Worm (Caenorhabditis elegans): ENCODE data around the gene aak-2.
A peak's percentile ranks its signal among the peaks of the same experiment; 100 is the strongest.

Gene aak-2

ce11 chrX:16813148-16813547 lies 17.3 kb downstream of the aak-2 start:
- TF ChIP-seq sma-9 (GFP tag; optimal IDR thresholded peaks at IDR 0.05) (peak; percentile 61), sma-9 (tag; optimal IDR thresholded peaks at IDR 0.05) (no peak), ztf-11 (tag; optimal IDR thresholded peaks at IDR 0.05) (no peak), mab-5 (tag; optimal IDR thresholded peaks at IDR 0.05) (no peak), lin-39 (tag; optimal IDR thresholded peaks at IDR 0.05) (no peak), unc-55 (GFP tag; optimal IDR thresholded peaks at IDR 0.05) (no peak), zag-1 (tag; optimal IDR thresholded peaks at IDR 0.05) (no peak), nhr-21 (tag; optimal IDR thresholded peaks at IDR 0.05) (no peak), ztf-1 (GFP tag; conservative IDR thresholded peaks at IDR 0.05) (no peak), nhr-6 (tag; optimal IDR thresholded peaks at IDR 0.05) (no peak), lsy-2 (tag; optimal IDR thresholded peaks at IDR 0.05) (no peak), elt-1 (tag; optimal IDR thresholded peaks at IDR 0.05) (no peak), F13H6.1 (tag; optimal IDR thresholded peaks at IDR 0.05) (peak; percentile 45), lin-11 (tag; optimal IDR thresholded peaks at IDR 0.05) (no peak), unc-39 (tag; optimal IDR thresholded peaks at IDR 0.05) (no peak), mbf-1 (tag; optimal IDR thresholded peaks at IDR 0.05) (no peak), lin-13 (GFP tag; optimal IDR thresholded peaks at IDR 0.05) (no peak), nhr-129 (tag; optimal IDR thresholded peaks at IDR 0.05) (no peak), nhr-25 (tag; optimal IDR thresholded peaks at IDR 0.05) (no peak), crh-2 (tag; optimal IDR thresholded peaks at IDR 0.05) (peak; percentile 32), fos-1 (tag; optimal IDR thresholded peaks at IDR 0.05) (peak; percentile 38), nhr-237 (tag; optimal IDR thresholded peaks at IDR 0.05) (no peak), snpc-4 (tag; optimal IDR thresholded peaks at IDR 0.05) (no peak), Y55F3AM.14 (GFP tag; optimal IDR thresholded peaks at IDR 0.05) (no peak)

ce11 chrX:16813606-16814330 lies 17.9 kb downstream of the aak-2 start, which contains the start of gene cas-1:
cas-1 (minus strand) TSS chrX:16813656.
- TF ChIP-seq blmp-1 (tag; optimal IDR thresholded peaks at IDR 0.05; ENCODE audit: insufficient read depth) (no peak), ceh-82 (tag; optimal IDR thresholded peaks at IDR 0.05) (no peak), skn-1 (tag; optimal IDR thresholded peaks at IDR 0.05) (no peak), lsy-2 (tag; optimal IDR thresholded peaks at IDR 0.05) (peak in 1 of 2 experiments; percentile 20), sma-3 (GFP tag; optimal IDR thresholded peaks at IDR 0.05) (peak; percentile 28), nhr-11 (tag; optimal IDR thresholded peaks at IDR 0.05) (no peak), zag-1 (tag; optimal IDR thresholded peaks at IDR 0.05) (no peak), sma-9 (GFP tag; optimal IDR thresholded peaks at IDR 0.05) (no peak), sma-9 (tag; optimal IDR thresholded peaks at IDR 0.05) (no peak), C34F6.9 (tag; optimal IDR thresholded peaks at IDR 0.05) (peak; percentile 45), ztf-1 (GFP tag; conservative IDR thresholded peaks at IDR 0.05) (no peak), alr-1 (tag; optimal IDR thresholded peaks at IDR 0.05) (no peak), R02D3.7 (tag; optimal IDR thresholded peaks at IDR 0.05) (no peak), aly-2 (tag; optimal IDR thresholded peaks at IDR 0.05) (no peak), sem-4 (tag; optimal IDR thresholded peaks at IDR 0.05) (no peak), nhr-10 (tag; optimal IDR thresholded peaks at IDR 0.05) (no peak), lin-39 (tag; optimal IDR thresholded peaks at IDR 0.05) (no peak), dmd-4 (tag; optimal IDR thresholded peaks at IDR 0.05) (no peak), elt-1 (tag; optimal IDR thresholded peaks at IDR 0.05) (no peak), lin-11 (tag; optimal IDR thresholded peaks at IDR 0.05) (no peak), ama-1 (optimal IDR thresholded peaks at IDR 0.05) (no peak), nhr-21 (tag; optimal IDR thresholded peaks at IDR 0.05) (peak; percentile 16), nhr-23 (tag; optimal IDR thresholded peaks at IDR 0.05) (no peak), egl-27 (tag; optimal IDR thresholded peaks at IDR 0.05) (no peak), gmeb-1 (tag; optimal IDR thresholded peaks at IDR 0.05) (no peak), ztf-4 (tag; optimal IDR thresholded peaks at IDR 0.05) (no peak), nhr-129 (tag; optimal IDR thresholded peaks at IDR 0.05) (peak; percentile 49), nhr-12 (tag; optimal IDR thresholded peaks at IDR 0.05) (no peak), fos-1 (tag; optimal IDR thresholded peaks at IDR 0.05) (peak; percentile 64), mdl-1 (tag; optimal IDR thresholded peaks at IDR 0.05) (no peak), unc-39 (tag; optimal IDR thresholded peaks at IDR 0.05) (no peak), ceh-16 (tag; optimal IDR thresholded peaks at IDR 0.05) (peak; percentile 40), elt-3 (tag; optimal IDR thresholded peaks at IDR 0.05) (no peak), mbf-1 (tag; optimal IDR thresholded peaks at IDR 0.05) (no peak), nhr-6 (tag; optimal IDR thresholded peaks at IDR 0.05) (no peak), ZK546.5 (tag; optimal IDR thresholded peaks at IDR 0.05) (no peak), nhr-77 (tag; optimal IDR thresholded peaks at IDR 0.05) (no peak), F13H6.1 (tag; optimal IDR thresholded peaks at IDR 0.05) (peak; percentile 14), unc-55 (GFP tag; optimal IDR thresholded peaks at IDR 0.05) (peak; percentile 38), nhr-25 (tag; optimal IDR thresholded peaks at IDR 0.05) (peak; percentile 3)
